Fruit fly (Drosophila melanogaster) whole organism, embryonic: ENCODE measurements around the gene CG6126.

Source experiments
- CG10267 ChIP-seq: fragments of 200-800 bp; sonication (Bioruptor generic); optimal IDR thresholded peaks from 2 replicates; lab custom pipeline; 2018; ENCODE audit warnings: missing biosample characterization, mild to moderate bottlenecking, missing genetic modification characterization, moderate library complexity
- CG10274 ChIP-seq: fragments of 200-800 bp; sonication (Bioruptor generic); optimal IDR thresholded peaks from 3 replicates; lab custom pipeline; 2017; ENCODE audit warnings: missing biosample characterization, mild to moderate bottlenecking, missing genetic modification characterization
- CG10321 ChIP-seq: fragments of 200-800 bp; sonication (Bioruptor generic); IDR thresholded peaks from 2 replicates; pipeline ENCODE4 v1.3.6; 2022; ENCODE audit warnings: missing biosample characterization, missing genetic modification characterization
- CG10462 ChIP-seq: fragments of 200-800 bp; sonication (Bioruptor generic); optimal IDR thresholded peaks from 2 replicates; lab custom pipeline; 2016; ENCODE audit warnings: missing biosample characterization, missing genetic modification characterization
- CG10543 ChIP-seq: fragments of 200-800 bp; sonication (Bioruptor generic); optimal IDR thresholded peaks from 3 replicates; lab custom pipeline; 2017; ENCODE audit warnings: missing biosample characterization, mild to moderate bottlenecking, missing genetic modification characterization, moderate library complexity
- CG11504 ChIP-seq: fragments of 200-800 bp; sonication (Bioruptor generic); optimal IDR thresholded peaks from 3 replicates; lab custom pipeline; 2019; ENCODE audit warnings: missing biosample characterization, mild to moderate bottlenecking, missing genetic modification characterization, moderate library complexity
- CG12744 ChIP-seq: fragments of 200-800 bp; sonication (Bioruptor generic); optimal IDR thresholded peaks from 2 replicates; lab custom pipeline; 2016; ENCODE audit warnings: missing biosample characterization, missing genetic modification characterization
- CG12769 ChIP-seq: fragments of 200-800 bp; sonication (Bioruptor generic); optimal IDR thresholded peaks from 2 replicates; lab custom pipeline; 2019; ENCODE audit warnings: missing biosample characterization, mild to moderate bottlenecking, missing genetic modification characterization, moderate library complexity
- CG13424 ChIP-seq: fragments of 200-800 bp; sonication (Bioruptor generic); optimal IDR thresholded peaks from 2 replicates; lab custom pipeline; 2019; ENCODE audit warnings: missing biosample characterization, mild to moderate bottlenecking, missing genetic modification characterization, moderate library complexity
- CG15073 ChIP-seq: fragments of 200-800 bp; sonication (Bioruptor generic); optimal IDR thresholded peaks from 2 replicates; lab custom pipeline; 2016; ENCODE audit warnings: missing biosample characterization, missing genetic modification characterization
- CG17186 ChIP-seq: fragments of 200-800 bp; sonication (Bioruptor generic); optimal IDR thresholded peaks from 3 replicates; lab custom pipeline; 2017; ENCODE audit warnings: missing biosample characterization, missing genetic modification reagents, missing genetic modification characterization
- CG2875 ChIP-seq: fragments of 200-800 bp; sonication (Bioruptor generic); optimal IDR thresholded peaks from 2 replicates; lab custom pipeline; 2017; ENCODE audit warnings: missing biosample characterization, mild to moderate bottlenecking, missing genetic modification characterization, missing genetic modification reagents
- CG3065 ChIP-seq: fragments of 200-800 bp; sonication (Bioruptor generic); optimal IDR thresholded peaks from 2 replicates; lab custom pipeline; 2016; ENCODE audit warnings: missing biosample characterization, missing genetic modification characterization
- CG6683 ChIP-seq: fragments of 200-800 bp; sonication (Bioruptor generic); optimal IDR thresholded peaks from 2 replicates; lab custom pipeline; 2017; ENCODE audit warnings: missing biosample characterization, mild to moderate bottlenecking, missing genetic modification characterization, missing genetic modification reagents
- CG6689 ChIP-seq: fragments of 200-800 bp; sonication (Bioruptor generic); IDR thresholded peaks from 2 replicates; pipeline ENCODE4 v1.3.6; 2022; ENCODE audit warnings: missing biosample characterization, missing genetic modification characterization
- CG6813 ChIP-seq: fragments of 200-800 bp; sonication (Bioruptor generic); optimal IDR thresholded peaks from 2 replicates; lab custom pipeline; 2017; ENCODE audit warnings: missing biosample characterization, missing genetic modification characterization, mild to moderate bottlenecking, moderate library complexity, missing genetic modification reagents
- D19A ChIP-seq: fragments of 200-800 bp; optimal IDR thresholded peaks from 3 replicates; lab custom pipeline; 2019; ENCODE audit warnings: missing biosample characterization, mild to moderate bottlenecking, missing genetic modification characterization, moderate library complexity
- Deaf1 ChIP-seq: fragments of 200-800 bp; optimal IDR thresholded peaks from 3 replicates; lab custom pipeline; 2019; ENCODE audit warnings: missing biosample characterization, mild to moderate bottlenecking, missing genetic modification characterization, moderate library complexity
- Dek ChIP-seq: fragments of 200-800 bp; sonication (Bioruptor generic); optimal IDR thresholded peaks from 3 replicates; lab custom pipeline; 2019; ENCODE audit warnings: missing biosample characterization, mild to moderate bottlenecking, missing genetic modification characterization, moderate library complexity
- E2f2 ChIP-seq: fragments of 200-800 bp; sonication (Bioruptor generic); IDR thresholded peaks from 2 replicates; pipeline ENCODE4 v1.3.6; 2022; ENCODE audit warnings: missing biosample characterization, missing genetic modification characterization
- HmgD ChIP-seq: fragments of 200-800 bp; sonication (Bioruptor generic); optimal IDR thresholded peaks from 3 replicates; lab custom pipeline; 2016; ENCODE audit warnings: missing biosample characterization, missing genetic modification characterization
- Hr39 ChIP-seq: fragments of >200 bp; optimal IDR thresholded peaks from 2 replicates; lab custom pipeline; 2017
- Hsf ChIP-seq: fragments of 200-800 bp; sonication (Bioruptor generic); optimal IDR thresholded peaks from 3 replicates; lab custom pipeline; 2016; ENCODE audit warnings: missing biosample characterization, missing genetic modification characterization
- Jarid2 ChIP-seq: fragments of 200-800 bp; sonication (Bioruptor generic); optimal IDR thresholded peaks from 3 replicates; lab custom pipeline; 2017; ENCODE audit warnings: mild to moderate bottlenecking, missing biosample characterization, missing genetic modification reagents, missing genetic modification characterization
- Nf-YA ChIP-seq: fragments of 200-800 bp; sonication (Bioruptor generic); IDR thresholded peaks from 2 replicates; pipeline ENCODE4 v1.3.6; 2022; ENCODE audit warnings: missing biosample characterization, missing genetic modification characterization
- NfI ChIP-seq: fragments of 200-800 bp; sonication (Bioruptor generic); optimal IDR thresholded peaks from 3 replicates; lab custom pipeline; 2018; ENCODE audit warnings: missing biosample characterization, mild to moderate bottlenecking, missing genetic modification characterization, moderate library complexity
- Opbp ChIP-seq: fragments of 200-800 bp; sonication (Bioruptor generic); IDR thresholded peaks from 3 replicates; pipeline ENCODE4 v1.3.6; 2022; ENCODE audit warnings: missing biosample characterization, missing genetic modification characterization; ENCODE audit not compliant: partially characterized antibody
- TFAM ChIP-seq: fragments of 200-800 bp; sonication (Bioruptor generic); optimal IDR thresholded peaks from 2 replicates; lab custom pipeline; 2017; ENCODE audit warnings: missing biosample characterization, missing genetic modification characterization, inconsistent platforms
- Tbp ChIP-seq: fragments of >200 bp; optimal IDR thresholded peaks from 2 replicates; lab custom pipeline; 2018; ENCODE audit warnings: missing biosample characterization, missing genetic modification characterization
- ab ChIP-seq: fragments of 200-800 bp; sonication (Bioruptor generic); optimal IDR thresholded peaks from 2 replicates; lab custom pipeline; 2016; ENCODE audit warnings: missing biosample characterization, missing genetic modification characterization
- ac ChIP-seq: fragments of 200-800 bp; sonication (Bioruptor generic); optimal IDR thresholded peaks from 3 replicates; lab custom pipeline; 2017; ENCODE audit warnings: missing biosample characterization, mild to moderate bottlenecking, missing genetic modification characterization
- aop ChIP-seq: fragments of 200-800 bp; sonication (Bioruptor generic); IDR thresholded peaks from 2 replicates; pipeline ENCODE4 v1.3.6; 2022; ENCODE audit warnings: missing biosample characterization, missing genetic modification characterization
- fd102C ChIP-seq: fragments of 200-800 bp; sonication (Bioruptor generic); optimal IDR thresholded peaks from 2 replicates; lab custom pipeline; 2018; ENCODE audit warnings: missing biosample characterization, mild to moderate bottlenecking, missing genetic modification characterization, moderate library complexity
- gce ChIP-seq: fragments of 200-800 bp; sonication (Bioruptor generic); IDR thresholded peaks from 3 replicates; pipeline ENCODE4 v1.3.6; 2022; ENCODE audit warnings: missing biosample characterization, missing genetic modification characterization
- ind ChIP-seq: fragments of 200-800 bp; sonication (Bioruptor generic); optimal IDR thresholded peaks from 3 replicates; lab custom pipeline; 2016; ENCODE audit warnings: missing biosample characterization, missing genetic modification characterization
- knrl ChIP-seq: fragments of 200-800 bp; sonication (Bioruptor generic); IDR thresholded peaks from 3 replicates; pipeline ENCODE4 v1.3.6; 2022; ENCODE audit warnings: missing biosample characterization, missing genetic modification characterization; ENCODE audit not compliant: partially characterized antibody
- mam ChIP-seq: fragments of 200-800 bp; sonication (Bioruptor generic); optimal IDR thresholded peaks from 3 replicates; lab custom pipeline; 2016; ENCODE audit warnings: missing biosample characterization, missing genetic modification characterization
- peb ChIP-seq: fragments of 200-800 bp; sonication (Bioruptor generic); IDR thresholded peaks from 2 replicates; pipeline ENCODE4 v1.3.6; 2022; ENCODE audit warnings: missing biosample characterization, missing genetic modification characterization
- pho ChIP-seq: fragments of 200-800 bp; sonication (Bioruptor generic); optimal IDR thresholded peaks from 2 replicates; lab custom pipeline; 2016; ENCODE audit warnings: missing biosample characterization, missing genetic modification characterization
- row ChIP-seq: fragments of 200-800 bp; sonication (Bioruptor generic); IDR thresholded peaks from 3 replicates; pipeline ENCODE4 v1.3.6; 2022; ENCODE audit warnings: missing biosample characterization, missing genetic modification characterization
- sc ChIP-seq, 3 experiments: fragments of >200 bp in 2 of 3; fragments of 200-800 bp in 1 of 3; sonication (Bioruptor generic) in 1 of 3; optimal IDR thresholded peaks; 2 replicates in 2 of 3; 3 replicates in 1 of 3; lab custom pipeline; 2017; ENCODE audit warnings: mild to moderate bottlenecking in 1 of 3, missing biosample characterization in 1 of 3, missing genetic modification characterization in 1 of 3, missing genetic modification reagents in 1 of 3
- sd ChIP-seq: fragments of 200-800 bp; sonication (Bioruptor generic); optimal IDR thresholded peaks from 3 replicates; lab custom pipeline; 2018; ENCODE audit warnings: missing biosample characterization, mild to moderate bottlenecking, missing genetic modification characterization, moderate library complexity
- slou ChIP-seq: fragments of 200-800 bp; sonication (Bioruptor generic); optimal IDR thresholded peaks from 3 replicates; lab custom pipeline; 2016; ENCODE audit warnings: missing biosample characterization, missing genetic modification characterization
- sr ChIP-seq: fragments of 200-800 bp; sonication (Bioruptor generic); IDR thresholded peaks from 3 replicates; pipeline ENCODE4 v1.3.6; 2022; ENCODE audit warnings: missing biosample characterization, missing genetic modification characterization
- tgo ChIP-seq: fragments of 200-800 bp; sonication (Bioruptor generic); IDR thresholded peaks from 3 replicates; pipeline ENCODE4 v1.3.6; 2022; ENCODE audit warnings: missing biosample characterization, missing genetic modification characterization
- tup ChIP-seq: fragments of 200-800 bp; sonication (Bioruptor generic); optimal IDR thresholded peaks from 2 replicates; lab custom pipeline; 2016; ENCODE audit warnings: missing biosample characterization, mild to moderate bottlenecking, missing genetic modification characterization, moderate library complexity
- twi ChIP-seq: fragments of 200-800 bp; optimal IDR thresholded peaks from 2 replicates; lab custom pipeline; 2019; ENCODE audit warnings: missing biosample characterization, mild to moderate bottlenecking, missing genetic modification characterization, moderate library complexity
- unc-4 ChIP-seq: fragments of 200-800 bp; sonication (Bioruptor generic); IDR thresholded peaks from 2 replicates; pipeline ENCODE4 v1.3.6; 2022; ENCODE audit warnings: missing biosample characterization, missing genetic modification characterization; ENCODE audit not compliant: partially characterized antibody
- usp ChIP-seq: fragments of >200 bp; optimal IDR thresholded peaks from 2 replicates; lab custom pipeline; 2017; ENCODE audit warnings: missing biosample characterization, missing genetic modification characterization

The CG6126 gene

dm6 chr3R:16231385-16232307, 28.8 kb upstream of the CG6126 start (continued):
- TF ChIP-seq CG12744 (peak; percentile 33), CG6689 (GFP tag; lab: Robert Waterston, UW) (no peak), CG3065 (GFP tag; lab: Kevin White, UChicago) (no peak), fd102C (GFP tag; lab: Kevin White, UChicago) (no peak), twi (tag; lab: Kevin White, UChicago) (peak; percentile 53), gce (GFP tag; lab: Robert Waterston, UW) (no peak), peb (GFP tag; lab: Robert Waterston, UW) (no peak), tgo (GFP tag; lab: Robert Waterston, UW) (no peak), tup (peak; percentile 7), HmgD (GFP tag; lab: Kevin White, UChicago) (peak; percentile 6), CG12769 (tag; lab: Kevin White, UChicago) (peak; percentile 39), ac (GFP tag; lab: Kevin White, UChicago) (no peak), NfI (GFP tag; lab: Kevin White, UChicago) (peak; percentile 50), sc (optimal IDR thresholded peaks at IDR 0.05; lab: Kevin White, UChicago) (no peak), sc (GFP tag; optimal IDR thresholded peaks at IDR 0.05; lab: Kevin White, UChicago) (peak; percentile 75), CG10267 (tag; lab: Kevin White, UChicago) (peak; percentile 64), knrl (no peak), mam (GFP tag; lab: Kevin White, UChicago) (peak; percentile 74), CG10274 (peak; percentile 58), E2f2 (no peak), CG6683 (GFP tag; lab: Kevin White, UChicago) (peak; percentile 18), CG15073 (GFP tag; lab: Kevin White, UChicago) (no peak), CG10321 (GFP tag; lab: Robert Waterston, UW) (no peak), pho (peak; percentile 42), Nf-YA (no peak), CG17186 (GFP tag; lab: Kevin White, UChicago) (peak; percentile 39), CG6813 (GFP tag; lab: Kevin White, UChicago) (peak; percentile 28), D19A (tag; lab: Kevin White, UChicago) (peak; percentile 70), TFAM (GFP tag; lab: Kevin White, UChicago) (peak; percentile 12), usp (GFP tag; lab: Kevin White, UChicago) (no peak), sr (GFP tag; lab: Robert Waterston, UW) (no peak), ind (GFP tag; lab: Kevin White, UChicago) (peak; percentile 77), ab (GFP tag; lab: Kevin White, UChicago) (peak; percentile 44), CG2875 (GFP tag; lab: Kevin White, UChicago) (peak; percentile 58), slou (GFP tag; lab: Kevin White, UChicago) (no peak), Hr39 (lab: Kevin White, UChicago) (no peak), unc-4 (GFP tag; lab: Robert Waterston, UW) (no peak), CG11504 (peak; percentile 87), Tbp (GFP tag; lab: Kevin White, UChicago) (no peak), Deaf1 (peak; percentile 56), CG10462 (GFP tag; lab: Kevin White, UChicago) (peak; percentile 11), CG10543 (GFP tag; lab: Kevin White, UChicago) (peak; percentile 63), Jarid2 (GFP tag; lab: Kevin White, UChicago) (peak; percentile 37), sd (peak; percentile 46), CG13424 (tag; lab: Kevin White, UChicago) (peak; percentile 76), aop (GFP tag; lab: Robert Waterston, UW) (no peak), Hsf (GFP tag; lab: Kevin White, UChicago) (peak; percentile 77), Opbp (GFP tag; lab: Robert Waterston, UW) (no peak), Dek (peak; percentile 57), row (GFP tag; lab: Robert Waterston, UW) (no peak)
